Fruit fly (Drosophila melanogaster): Measurements from ENCODE around the gene CG10654.
A peak's percentile ranks its signal among the peaks of the same experiment; 100 is the strongest.

Gene CG10654

dm6 chr3L:12494273-12494672 is 13.4 kb downstream of the CG10654 start:
- TF ChIP-seq NC2α (GFP tag; optimal IDR thresholded peaks at IDR 0.05) (no peak), sr (GFP tag; IDR thresholded peaks at IDR 0.05) (peak; percentile 58; the same call in 1 of the 3 replicates), Eip74EF (GFP tag; optimal IDR thresholded peaks at IDR 0.05) (peak in 1 of 2 experiments; percentile 85), ftz-f1 (GFP tag; optimal IDR thresholded peaks at IDR 0.05) (peak; percentile 32), sqz (GFP tag; optimal IDR thresholded peaks at IDR 0.05) (peak; percentile 28), vvl (GFP tag; IDR thresholded peaks at IDR 0.05) (peak; percentile 27; the same call in 1 of the 2 replicates), CG11560 (tag; IDR thresholded peaks at IDR 0.05) (no peak)

dm6 chr3L:12490418-12491035 is 17.1 kb downstream of the CG10654 start, which contains the start of gene CG10660:
TSS of gene CG10660 (minus strand) at chr3L:12490676.
- peak; percentile 36 for TF ChIP-seq CG6765 (GFP tag; optimal IDR thresholded peaks at IDR 0.05)
- TF ChIP-seq al (GFP tag; IDR thresholded peaks at IDR 0.05), result peak; percentile 37; the same call in 1 of the 2 replicates
- TF ChIP-seq lola (GFP tag; optimal IDR thresholded peaks at IDR 0.05), result peak in 1 of 3 experiments; percentile 86
- peak; percentile 33; the same call in 1 of the 2 replicates for TF ChIP-seq GATAe (GFP tag; conservative IDR thresholded peaks at IDR 0.05)
- TF ChIP-seq NFAT (GFP tag; IDR thresholded peaks at IDR 0.05), result peak; percentile 68
- TF ChIP-seq Rx (GFP tag; IDR thresholded peaks at IDR 0.05), result peak; percentile 82
- TF ChIP-seq Awh (GFP tag; IDR thresholded peaks at IDR 0.05), result peak; percentile 81
- TF ChIP-seq aop (GFP tag; IDR thresholded peaks at IDR 0.05), result 0 out of 2 replicates have a peak, but pooled peaks have one; percentile 39
- peak; percentile 66 for TF ChIP-seq CG12104 (GFP tag; optimal IDR thresholded peaks at IDR 0.05)
- peak; percentile 96 for TF ChIP-seq CG1603 (tag; optimal IDR thresholded peaks at IDR 0.05)
- TF ChIP-seq nau (GFP tag; optimal IDR thresholded peaks at IDR 0.05), result peak; percentile 87
- peak; percentile 91 for TF ChIP-seq nmo (GFP tag; optimal IDR thresholded peaks at IDR 0.05)
- peak; percentile 35 for TF ChIP-seq repo (GFP tag; optimal IDR thresholded peaks at IDR 0.05)
- peak in 1 of 2 experiments; percentile 94 for TF ChIP-seq eve (GFP tag; optimal IDR thresholded peaks at IDR 0.05)
- peak; percentile 54; the same call in 1 of the 2 replicates for TF ChIP-seq MBD-R2 (GFP tag; IDR thresholded peaks at IDR 0.05)
- peak; percentile 57 for TF ChIP-seq eyg (GFP tag; optimal IDR thresholded peaks at IDR 0.05)
- peak; percentile 64 for TF ChIP-seq schlank (tag; optimal IDR thresholded peaks at IDR 0.05)
- TF ChIP-seq bcd (GFP tag; optimal IDR thresholded peaks at IDR 0.05), result peak; percentile 89
- TF ChIP-seq CG15514 (GFP tag; optimal IDR thresholded peaks at IDR 0.05), result peak; percentile 49
- TF ChIP-seq CG9797 (GFP tag; optimal IDR thresholded peaks at IDR 0.05), result peak; percentile 13
- TF ChIP-seq CoRest (tag; optimal IDR thresholded peaks at IDR 0.05), result peak; percentile 87
- peak; percentile 56 for TF ChIP-seq CG6683 (GFP tag; optimal IDR thresholded peaks at IDR 0.05)
- no peak for TF ChIP-seq CG8290 (GFP tag; optimal IDR thresholded peaks at IDR 0.05)
- peak in 1 of 2 experiments; percentile 91 for TF ChIP-seq CG8290 (tag; optimal IDR thresholded peaks at IDR 0.05)
- peak; percentile 91 for TF ChIP-seq zfh1 (GFP tag; IDR thresholded peaks at IDR 0.05)
- TF ChIP-seq CG8924 (tag; optimal IDR thresholded peaks at IDR 0.05), result peak; percentile 93
- peak in 1 of 2 experiments; percentile 15 for TF ChIP-seq Trl (optimal IDR thresholded peaks at IDR 0.05)
- peak; percentile 25 for TF ChIP-seq Trl (GFP tag; optimal IDR thresholded peaks at IDR 0.05)
- no peak for TF ChIP-seq usp (GFP tag; optimal IDR thresholded peaks at IDR 0.05)
- TF ChIP-seq CG5180 (GFP tag; optimal IDR thresholded peaks at IDR 0.05), result peak; percentile 68
- TF ChIP-seq CG15479 (GFP tag; optimal IDR thresholded peaks at IDR 0.05), result no peak
- peak; percentile 50; the same call in 1 of the 3 replicates for TF ChIP-seq jigr1 (GFP tag; IDR thresholded peaks at IDR 0.05)
- no peak for TF ChIP-seq gt (GFP tag; IDR thresholded peaks at IDR 0.05)
- peak; percentile 85 for TF ChIP-seq slbo (GFP tag; IDR thresholded peaks at IDR 0.05)
- no peak for TF ChIP-seq hbn (GFP tag; IDR thresholded peaks at IDR 0.05; ENCODE audit: partially characterized antibody)
- no peak for TF ChIP-seq h (optimal IDR thresholded peaks at IDR 0.05)
- TF ChIP-seq kay (GFP tag; optimal IDR thresholded peaks at IDR 0.05), result peak; percentile 67
- peak; percentile 36 for TF ChIP-seq Myb (GFP tag; optimal IDR thresholded peaks at IDR 0.05)
- peak; percentile 68 for TF ChIP-seq slp2 (GFP tag; optimal IDR thresholded peaks at IDR 0.05)
- TF ChIP-seq kni (GFP tag; optimal IDR thresholded peaks at IDR 0.05), result no peak
- TF ChIP-seq CG13775 (GFP tag; optimal IDR thresholded peaks at IDR 0.05), result peak; percentile 76
- TF ChIP-seq yki (optimal IDR thresholded peaks at IDR 0.05), result no peak
- peak; percentile 89 for TF ChIP-seq gcm (GFP tag; optimal IDR thresholded peaks at IDR 0.05)
